Worm (Caenorhabditis elegans): ENCODE data around the gene coh-1.

coh-1 gene

ce11 chrX:7506533-7506932 lies 31.7 kb upstream of the coh-1 start, which contains the start of gene lgc-11:
lgc-11 (minus strand) TSS chrX:7506633.
- TF ChIP-seq dve-1 (tag; optimal IDR thresholded peaks at IDR 0.05; ENCODE audit: insufficient read depth) (no peak), rbr-2 (tag; optimal IDR thresholded peaks at IDR 0.05) (no peak), ama-1 (optimal IDR thresholded peaks at IDR 0.05) (no peak), egl-27 (tag; optimal IDR thresholded peaks at IDR 0.05) (no peak), fos-1 (tag; optimal IDR thresholded peaks at IDR 0.05) (no peak), Y5F2A.4 (GFP tag; optimal IDR thresholded peaks at IDR 0.05) (no peak), daf-19 (GFP tag; conservative IDR thresholded peaks at IDR 0.05) (no peak), sdz-12 (GFP tag; optimal IDR thresholded peaks at IDR 0.05) (no peak), dpl-1 (GFP tag; optimal IDR thresholded peaks at IDR 0.05) (no peak), snpc-4 (tag; optimal IDR thresholded peaks at IDR 0.05) (no peak)

DNA sequence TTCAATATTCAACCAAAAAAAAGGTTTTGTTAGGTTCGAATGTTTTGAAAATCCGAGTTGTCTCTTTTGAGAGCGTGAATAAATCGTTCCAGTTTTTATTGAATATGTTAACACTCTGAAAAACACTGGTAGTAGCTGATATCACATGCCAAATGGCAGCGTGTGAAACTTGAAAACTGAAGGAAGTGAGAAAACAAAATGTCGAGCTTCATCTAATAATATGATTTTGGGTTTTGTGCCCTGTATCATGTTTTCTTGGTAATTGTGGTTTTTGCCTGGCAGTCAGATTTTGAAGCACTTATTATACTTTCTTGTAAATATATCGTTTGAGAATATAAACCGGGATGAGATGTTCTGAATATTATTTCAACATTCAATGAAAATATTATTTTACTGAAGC lies 28.0 kb upstream of the coh-1 start, which contains the start of gene F48E3.6:
F48E3.6 (minus strand) TSS at position 101 of the 400 bp plus-strand sequence.
- no peak for TF ChIP-seq dve-1 (tag; optimal IDR thresholded peaks at IDR 0.05; ENCODE audit: insufficient read depth)
- TF ChIP-seq daf-8 (GFP tag; IDR thresholded peaks at IDR 0.05): no peak
- TF ChIP-seq unc-130 (GFP tag; optimal IDR thresholded peaks at IDR 0.05): no peak
- no peak for TF ChIP-seq F37D6.2 (tag; optimal IDR thresholded peaks at IDR 0.05)
- TF ChIP-seq F49E8.2 (tag; optimal IDR thresholded peaks at IDR 0.05; ENCODE audit: borderline replicate concordance): no peak
- TF ChIP-seq sdz-12 (GFP tag; optimal IDR thresholded peaks at IDR 0.05): no peak
- TF ChIP-seq T20F7.1 (GFP tag; optimal IDR thresholded peaks at IDR 0.05): no peak
- no peak for TF ChIP-seq ceh-62 (tag; optimal IDR thresholded peaks at IDR 0.05)

DNA sequence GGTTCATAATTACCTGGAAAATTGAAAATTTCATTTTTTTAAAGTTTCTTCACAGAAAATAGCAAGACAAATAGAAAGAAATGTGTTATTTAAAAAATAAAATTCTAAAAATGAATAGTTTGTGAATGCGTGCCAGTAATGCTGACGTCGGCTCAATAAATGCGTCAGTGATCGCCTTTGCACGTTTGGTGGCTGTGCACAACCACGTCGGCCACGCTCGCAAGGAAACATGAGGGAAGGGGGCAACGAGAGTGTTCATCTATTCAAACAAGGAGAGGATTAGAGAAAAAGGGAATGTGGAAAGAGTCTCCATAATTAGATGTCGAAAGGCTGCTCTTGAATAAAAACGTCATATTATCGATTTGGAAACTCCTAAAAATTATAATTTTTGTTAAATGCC lies 26.2 kb upstream of the coh-1 start, which contains the start of gene uggt-1:
uggt-1 (minus strand) TSS at position 13 of the 400 bp plus-strand sequence.
- TF ChIP-seq rbr-2 (tag; optimal IDR thresholded peaks at IDR 0.05) (peak; percentile 96), ceh-62 (tag; optimal IDR thresholded peaks at IDR 0.05) (no peak), ZK337.2 (GFP tag; IDR thresholded peaks at IDR 0.05) (no peak), snpc-1.2 (GFP tag; IDR thresholded peaks at IDR 0.05) (no peak), ctbp-1 (GFP tag; IDR thresholded peaks at IDR 0.05) (peak; percentile 78), lin-39 (tag; optimal IDR thresholded peaks at IDR 0.05) (no peak), F10B5.3 (tag; optimal IDR thresholded peaks at IDR 0.05) (peak; percentile 46), Y105C5A.15 (GFP tag; IDR thresholded peaks at IDR 0.05) (no peak), zip-2 (tag; optimal IDR thresholded peaks at IDR 0.05) (peak; percentile 43), Y5F2A.4 (GFP tag; optimal IDR thresholded peaks at IDR 0.05) (no peak), dve-1 (tag; optimal IDR thresholded peaks at IDR 0.05; ENCODE audit: insufficient read depth) (peak; percentile 99), zfp-2 (tag; optimal IDR thresholded peaks at IDR 0.05) (peak; percentile 43), nhr-6 (tag; optimal IDR thresholded peaks at IDR 0.05) (peak; percentile 94), jun-1 (tag; optimal IDR thresholded peaks at IDR 0.05) (peak; percentile 44), egl-43 (GFP tag; IDR thresholded peaks at IDR 0.05) (peak; percentile 80), php-3 (GFP tag; IDR thresholded peaks at IDR 0.05) (0 out of 2 replicates have a peak, but pooled peaks have one; percentile 43), D1046.2 (GFP tag; IDR thresholded peaks at IDR 0.05) (no peak), daf-19 (GFP tag; conservative IDR thresholded peaks at IDR 0.05) (peak; percentile 87), sdz-12 (GFP tag; optimal IDR thresholded peaks at IDR 0.05) (no peak), lin-1 (GFP tag; IDR thresholded peaks at IDR 0.05) (peak; percentile 76), hlh-11 (tag; optimal IDR thresholded peaks at IDR 0.05) (peak; percentile 93), mxl-2 (GFP tag; conservative IDR thresholded peaks at IDR 0.05) (no peak), nhr-77 (tag; optimal IDR thresholded peaks at IDR 0.05) (peak; percentile 92), hlh-30 (tag; optimal IDR thresholded peaks at IDR 0.05; ENCODE audit: insufficient read depth) (peak; percentile 92), unc-62 (GFP tag; optimal IDR thresholded peaks at IDR 0.05 in 1 of 2) (peak in 1 of 2 experiments; percentile 98), unc-62 (tag; optimal IDR thresholded peaks at IDR 0.05) (no peak), pha-4 (GFP tag; IDR thresholded peaks at IDR 0.05) (peak; percentile 69; the same call in 1 of the 2 replicates), pha-4 (tag; optimal IDR thresholded peaks at IDR 0.05) (no peak), ceh-28 (tag; optimal IDR thresholded peaks at IDR 0.05) (peak; percentile 43), fos-1 (tag; optimal IDR thresholded peaks at IDR 0.05) (no peak), unc-39 (tag; optimal IDR thresholded peaks at IDR 0.05) (no peak), pqm-1 (tag; optimal IDR thresholded peaks at IDR 0.05) (peak; percentile 73), F44E2.7 (GFP tag; IDR thresholded peaks at IDR 0.05) (no peak), ceh-82 (tag; optimal IDR thresholded peaks at IDR 0.05) (no peak), ztf-11 (tag; optimal IDR thresholded peaks at IDR 0.05) (no peak), attf-4 (tag; optimal IDR thresholded peaks at IDR 0.05) (no peak), daf-8 (GFP tag; IDR thresholded peaks at IDR 0.05) (no peak), mes-2 (tag; optimal IDR thresholded peaks at IDR 0.05; ENCODE audit: poor library complexity, severe bottlenecking) (peak; percentile 93), duxl-1 (tag; optimal IDR thresholded peaks at IDR 0.05; ENCODE audit: poor library complexity) (peak; percentile 64)
